Worm (Caenorhabditis elegans) whole organism, L1 larva: ENCODE measurements around the gene T23F11.4.
A peak's percentile ranks its signal among the peaks of the same experiment; 100 is the strongest.

Source experiments
- C04F5.9 ChIP-seq: sonication (generic microtip); optimal IDR thresholded peaks from 2 replicates; lab custom pipeline; 2016; ENCODE audit warnings: missing genetic modification characterization, missing compliant biosample characterization
- C16A3.4 ChIP-seq: fragments of 150-350 bp; optimal IDR thresholded peaks from 2 replicates; lab custom pipeline; 2014; ENCODE audit warnings: missing biosample characterization, missing genetic modification characterization
- F16B12.6 ChIP-seq: fragments of 150-350 bp; optimal IDR thresholded peaks from 2 replicates; lab custom pipeline; 2014; ENCODE audit warnings: missing biosample characterization, missing genetic modification characterization
- Y116A8C.19 ChIP-seq: sonication (generic microtip); optimal IDR thresholded peaks from 2 replicates; lab custom pipeline; 2016; ENCODE audit warnings: missing compliant biosample characterization, missing genetic modification characterization, borderline replicate concordance
- blmp-1 ChIP-seq: fragments of 150-350 bp; optimal IDR thresholded peaks from 2 replicates; lab custom pipeline; 2014; ENCODE audit warnings: missing biosample characterization, missing genetic modification characterization
- ceh-63 ChIP-seq: fragments of 200-800 bp; sonication (Bioruptor generic); optimal IDR thresholded peaks from 2 replicates; lab custom pipeline; 2018; ENCODE audit warnings: mild to moderate bottlenecking, missing genetic modification characterization, missing compliant biosample characterization
- ceh-8 ChIP-seq: fragments of 200-800 bp; sonication (Bioruptor generic); optimal IDR thresholded peaks from 2 replicates; lab custom pipeline; 2018; ENCODE audit warnings: mild to moderate bottlenecking, missing genetic modification characterization, moderate library complexity, missing compliant biosample characterization
- ceh-88 ChIP-seq: fragments of 200-800 bp; sonication (Bioruptor generic); IDR thresholded peaks from 2 replicates; pipeline ENCODE4 v1.3.6; 2022; ENCODE audit warnings: missing genetic modification characterization, missing compliant biosample characterization
- egl-27 ChIP-seq, 2 experiments: fragments of 150-350 bp in 1 of 2; sonication (generic microtip); optimal IDR thresholded peaks; 3 replicates each; lab custom pipeline; 2017 to 2018; ENCODE audit warnings: missing biosample characterization in 2 of 2, missing genetic modification characterization in 2 of 2, missing genetic modification reagents in 2 of 2
- elt-2 ChIP-seq: sonication (generic microtip); optimal IDR thresholded peaks from 2 replicates; lab custom pipeline; 2016; ENCODE audit warnings: missing genetic modification characterization, mild to moderate bottlenecking, inconsistent platforms, missing compliant biosample characterization, missing genetic modification reagents
- ets-5 ChIP-seq: fragments of 200-800 bp; sonication (Bioruptor generic); IDR thresholded peaks from 2 replicates; pipeline ENCODE4 v1.3.6; 2022; ENCODE audit warnings: missing genetic modification characterization, missing compliant biosample characterization
- hpl-2 ChIP-seq: fragments of 150-350 bp; optimal IDR thresholded peaks from 2 replicates; lab custom pipeline; 2014; ENCODE audit warnings: missing biosample characterization, missing genetic modification reagents, missing genetic modification characterization
- jun-1 ChIP-seq: fragments of 150-350 bp; optimal IDR thresholded peaks from 2 replicates; lab custom pipeline; 2014; ENCODE audit warnings: missing biosample characterization, missing genetic modification reagents, missing genetic modification characterization
- lin-14 ChIP-seq: fragments of 200-800 bp; sonication (Bioruptor generic); optimal IDR thresholded peaks from 2 replicates; lab custom pipeline; 2018; ENCODE audit warnings: mild to moderate bottlenecking, missing genetic modification characterization, moderate library complexity, missing compliant biosample characterization
- lin-35 ChIP-seq, 2 experiments: fragments of 150-350 bp; optimal IDR thresholded peaks; 2 replicates each; lab custom pipeline; 2014; ENCODE audit warnings: missing biosample characterization in 2 of 2, missing genetic modification characterization in 2 of 2, missing genetic modification reagents in 2 of 2
- mab-9 ChIP-seq: fragments of 200-800 bp; sonication (Bioruptor generic); IDR thresholded peaks from 2 replicates; pipeline ENCODE4 v1.3.6; 2022; ENCODE audit warnings: missing genetic modification reagents, missing genetic modification characterization, missing compliant biosample characterization
- mep-1 ChIP-seq: fragments of 150-350 bp; optimal IDR thresholded peaks from 2 replicates; lab custom pipeline; 2014; ENCODE audit warnings: missing biosample characterization, missing genetic modification characterization
- nhr-11 ChIP-seq: fragments of 150-350 bp; optimal IDR thresholded peaks from 2 replicates; lab custom pipeline; 2014; ENCODE audit warnings: missing biosample characterization, missing genetic modification characterization
- nhr-12 ChIP-seq: sonication (generic microtip); optimal IDR thresholded peaks from 2 replicates; lab custom pipeline; 2017; ENCODE audit warnings: missing biosample characterization, missing genetic modification characterization
- nhr-19 ChIP-seq: fragments of 200-800 bp; sonication (Bioruptor generic); conservative IDR thresholded peaks from 2 replicates; pipeline ENCODE4 v1.3.6; 2022; ENCODE audit warnings: missing genetic modification characterization, missing compliant biosample characterization
- nhr-20 ChIP-seq: sonication (generic microtip); optimal IDR thresholded peaks from 2 replicates; lab custom pipeline; 2016; ENCODE audit warnings: mild to moderate bottlenecking, missing genetic modification characterization, missing compliant biosample characterization
- nhr-237 ChIP-seq: fragments of 150-350 bp; optimal IDR thresholded peaks from 2 replicates; lab custom pipeline; 2014; ENCODE audit warnings: missing biosample characterization, missing genetic modification characterization
- nhr-28 ChIP-seq: fragments of 150-350 bp; optimal IDR thresholded peaks from 2 replicates; lab custom pipeline; 2014; ENCODE audit warnings: missing biosample characterization, missing genetic modification characterization
- nhr-71 ChIP-seq: sonication (generic microtip); optimal IDR thresholded peaks from 2 replicates; lab custom pipeline; 2016; ENCODE audit warnings: mild to moderate bottlenecking, missing genetic modification characterization, moderate library complexity, missing compliant biosample characterization
- nhr-76 ChIP-seq: sonication (generic microtip); optimal IDR thresholded peaks from 2 replicates; lab custom pipeline; 2017; ENCODE audit warnings: missing biosample characterization, missing genetic modification characterization
- nhr-84 ChIP-seq: sonication (generic microtip); optimal IDR thresholded peaks from 2 replicates; lab custom pipeline; 2017; ENCODE audit warnings: missing biosample characterization, missing genetic modification characterization
- nhr-90 ChIP-seq: sonication (generic microtip); optimal IDR thresholded peaks from 2 replicates; lab custom pipeline; 2016; ENCODE audit warnings: mild to moderate bottlenecking, missing genetic modification characterization, missing compliant biosample characterization; ENCODE audit not compliant: poor library complexity
- pag-3 ChIP-seq: sonication (generic microtip); optimal IDR thresholded peaks from 2 replicates; lab custom pipeline; 2017; ENCODE audit warnings: missing genetic modification characterization, mild to moderate bottlenecking, missing compliant biosample characterization, antibody characterized with exemption, borderline replicate concordance; ENCODE audit not compliant: insufficient read depth
- pqm-1 ChIP-seq: sonication (generic microtip); optimal IDR thresholded peaks from 3 replicates; lab custom pipeline; 2017; ENCODE audit warnings: missing biosample characterization, missing genetic modification characterization
- rnt-1 ChIP-seq: sonication (generic microtip); optimal IDR thresholded peaks from 2 replicates; lab custom pipeline; 2016; ENCODE audit warnings: mild to moderate bottlenecking, missing genetic modification characterization, moderate library complexity, missing compliant biosample characterization
- skn-1 ChIP-seq: fragments of 150-350 bp; optimal IDR thresholded peaks from 2 replicates; lab custom pipeline; 2014; ENCODE audit warnings: missing biosample characterization, missing genetic modification characterization
- snpc-4 ChIP-seq: fragments of 150-350 bp; optimal IDR thresholded peaks from 2 replicates; lab custom pipeline; 2014; ENCODE audit warnings: missing biosample characterization, missing genetic modification characterization
- sptf-1 ChIP-seq: fragments of 150-350 bp; optimal IDR thresholded peaks from 2 replicates; lab custom pipeline; 2014; ENCODE audit warnings: missing biosample characterization, missing genetic modification characterization
- sup-37 ChIP-seq: fragments of 200-800 bp; sonication (Bioruptor generic); optimal IDR thresholded peaks from 2 replicates; lab custom pipeline; 2018; ENCODE audit warnings: mild to moderate bottlenecking, missing genetic modification characterization, missing compliant biosample characterization
- tlp-1 ChIP-seq: fragments of 150-350 bp; optimal IDR thresholded peaks from 2 replicates; lab custom pipeline; 2014; ENCODE audit warnings: missing biosample characterization, missing genetic modification characterization
- unc-30 ChIP-seq: sonication (generic microtip); optimal IDR thresholded peaks from 2 replicates; lab custom pipeline; 2017; ENCODE audit warnings: missing biosample characterization, missing genetic modification characterization
- unc-86 ChIP-seq: sonication (generic microtip); optimal IDR thresholded peaks from 2 replicates; lab custom pipeline; 2016; ENCODE audit warnings: missing genetic modification characterization, missing compliant biosample characterization
- zip-4 ChIP-seq: fragments of 200-800 bp; sonication (Bioruptor generic); optimal IDR thresholded peaks from 2 replicates; lab custom pipeline; 2018; ENCODE audit warnings: mild to moderate bottlenecking, missing genetic modification characterization, moderate library complexity, missing compliant biosample characterization

The T23F11.4 gene

ce11 chrIII:4646246-4646645 lies 18.9 kb downstream of the T23F11.4 start, which contains the start of gene pqn-29:
pqn-29 (minus strand) TSS chrIII:4646346.
- TF ChIP-seq Y116A8C.19 (tag; lab: Kevin White, UChicago): no peak
- no peak for TF ChIP-seq nhr-11 (tag; lab: Kevin White, UChicago)
- TF ChIP-seq sptf-1: no peak
- no peak for TF ChIP-seq nhr-19
- TF ChIP-seq nhr-28 (tag; lab: Kevin White, UChicago): no peak
- no peak for TF ChIP-seq F16B12.6 (tag; lab: Kevin White, UChicago)
- no peak for TF ChIP-seq snpc-4 (tag; lab: Kevin White, UChicago)
- TF ChIP-seq blmp-1 (tag; lab: Kevin White, UChicago): no peak
- no peak for TF ChIP-seq rnt-1
- no peak for TF ChIP-seq skn-1
- no peak for TF ChIP-seq nhr-76 (tag; lab: Kevin White, UChicago)
- TF ChIP-seq C04F5.9 (tag; lab: Kevin White, UChicago): no peak
- TF ChIP-seq nhr-90 (tag; lab: Kevin White, UChicago): no peak
- no peak for TF ChIP-seq nhr-20 (tag; lab: Kevin White, UChicago)
- TF ChIP-seq jun-1 (tag; lab: Kevin White, UChicago): no peak
- no peak for TF ChIP-seq ets-5 (GFP tag; lab: Robert Waterston, UW)
- TF ChIP-seq, all 84 proteins: peak for 0

- TF ChIP-seq tlp-1 (tag; lab: Kevin White, UChicago): peak; percentile 41
- TF ChIP-seq unc-30 (tag; lab: Kevin White, UChicago): no peak
- TF ChIP-seq mab-9 (GFP tag; lab: Robert Waterston, UW): no peak
- TF ChIP-seq mep-1 (tag; lab: Kevin White, UChicago): no peak
- no peak for TF ChIP-seq pag-3 (tag; lab: Kevin White, UChicago)
- no peak for TF ChIP-seq nhr-237 (tag; lab: Kevin White, UChicago)
- TF ChIP-seq elt-2 (tag; lab: Kevin White, UChicago): peak; percentile 21
- TF ChIP-seq nhr-11 (tag; lab: Kevin White, UChicago): no peak
- no peak for TF ChIP-seq blmp-1 (tag; lab: Kevin White, UChicago)
- TF ChIP-seq egl-27 (tag; optimal IDR thresholded peaks at IDR 0.05; lab: Kevin White, UChicago): no peak
- TF ChIP-seq lin-35 (GFP tag; optimal IDR thresholded peaks at IDR 0.05; lab: Kevin White, UChicago): no peak
- TF ChIP-seq sup-37 (GFP tag; lab: Kevin White, UChicago): no peak
- TF ChIP-seq nhr-12 (tag; lab: Kevin White, UChicago): no peak
- TF ChIP-seq nhr-71 (tag; lab: Kevin White, UChicago): no peak
- TF ChIP-seq ceh-8 (GFP tag; lab: Kevin White, UChicago): no peak
- TF ChIP-seq C16A3.4 (tag; lab: Kevin White, UChicago): no peak
- no peak for TF ChIP-seq hpl-2 (GFP tag; lab: Kevin White, UChicago)
These were observed 21.9 kb downstream of the T23F11.4 start, which contains the start of gene pfas-1 for ce11 chrIII:4643262-4643661. pfas-1 (minus strand) TSS chrIII:4643310.

DNA sequence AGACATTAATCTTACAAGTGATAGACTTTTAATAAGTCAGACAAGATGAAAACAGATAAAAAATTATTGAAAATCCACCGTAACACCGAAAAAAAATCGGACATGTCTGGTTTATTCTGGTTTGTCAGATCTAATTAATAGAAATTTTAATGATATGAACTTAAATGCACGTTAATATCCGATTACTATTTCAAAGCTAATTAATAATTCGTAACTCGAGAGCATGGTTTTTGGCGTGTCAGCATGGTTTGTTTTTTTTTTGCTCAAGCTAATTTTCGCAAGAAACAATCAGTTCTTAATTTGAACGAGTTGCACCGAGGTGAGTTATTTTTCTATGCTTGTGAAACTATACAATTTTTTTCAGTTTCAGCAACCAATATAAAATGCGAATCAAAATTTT lies 30.2 kb downstream of the T23F11.4 start, which contains the start of gene clec-153:
Gene clec-153 (plus strand): TSS at position 301 of the 400 bp plus-strand sequence.
- TF ChIP-seq nhr-84 (tag; lab: Kevin White, UChicago): no peak
- TF ChIP-seq rnt-1: no peak
- no peak for TF ChIP-seq lin-14 (GFP tag; lab: Kevin White, UChicago)
- no peak for TF ChIP-seq unc-86 (tag; lab: Kevin White, UChicago)
- TF ChIP-seq ceh-88: no peak
- TF ChIP-seq pqm-1: no peak
- no peak for TF ChIP-seq ceh-63 (GFP tag; lab: Kevin White, UChicago)
- no peak for TF ChIP-seq pag-3 (tag; lab: Kevin White, UChicago)
- no peak for TF ChIP-seq zip-4 (GFP tag; lab: Kevin White, UChicago)
- TF ChIP-seq sup-37 (GFP tag; lab: Kevin White, UChicago): no peak
- TF ChIP-seq hpl-2 (GFP tag; lab: Kevin White, UChicago): no peak
